In genomic region chr3R:15933609-15934232, dm6 we compare ENCODE assay signal across 1 fruit fly cellular context.
TF ChIP-seq lines count a peak whose summit lies in the region.

Gene CG5478, minus strand, starts transcription at chr3R:15933734.
Gene blp, plus strand, starts transcription at chr3R:15933847.

TF ChIP-seq in whole organism, embryonic, 481 proteins besides CTCF, POLR2A, EP300 and RAD21 (continued from another document):
- TF ChIP-seq Ets97D (GFP tag; optimal IDR thresholded peaks at IDR 0.05; lab: Kevin White, UChicago) = peak; percentile 10
- TF ChIP-seq dmrt11E (tag; optimal IDR thresholded peaks at IDR 0.05; lab: Kevin White, UChicago) = no peak
- TF ChIP-seq abd-A (tag; optimal IDR thresholded peaks at IDR 0.05; lab: Kevin White, UChicago) = peak; percentile 73
- TF ChIP-seq zen (tag; optimal IDR thresholded peaks at IDR 0.05; lab: Kevin White, UChicago) = peak; percentile 62
- TF ChIP-seq zen2 (GFP tag; IDR thresholded peaks at IDR 0.05; lab: Robert Waterston, UW; ENCODE audit: partially characterized antibody) = peak; percentile 91
- TF ChIP-seq lbe (GFP tag; optimal IDR thresholded peaks at IDR 0.05; lab: Kevin White, UChicago) = peak; percentile 37
- TF ChIP-seq CG12769 (tag; optimal IDR thresholded peaks at IDR 0.05; lab: Kevin White, UChicago) = peak; percentile 19
- TF ChIP-seq mam (GFP tag; optimal IDR thresholded peaks at IDR 0.05; lab: Kevin White, UChicago) = no peak
- TF ChIP-seq hbn (GFP tag; IDR thresholded peaks at IDR 0.05; lab: Robert Waterston, UW; ENCODE audit: partially characterized antibody) = peak; percentile 93
- peak; percentile 39 for TF ChIP-seq row (GFP tag; IDR thresholded peaks at IDR 0.05; lab: Robert Waterston, UW)
- TF ChIP-seq CG43689 (GFP tag; IDR thresholded peaks at IDR 0.05; lab: Robert Waterston, UW) = no peak
- peak in 1 of 3 experiments; percentile 10 for TF ChIP-seq Stat92E (GFP tag; optimal IDR thresholded peaks at IDR 0.05; lab: Kevin White, UChicago)
- TF ChIP-seq slp2 (GFP tag; optimal IDR thresholded peaks at IDR 0.05; lab: Kevin White, UChicago) = no peak
- peak; percentile 55 for TF ChIP-seq Myb (GFP tag; optimal IDR thresholded peaks at IDR 0.05; lab: Kevin White, UChicago)
- peak; percentile 35 for TF ChIP-seq CG2712 (tag; optimal IDR thresholded peaks at IDR 0.05; lab: Kevin White, UChicago)
- TF ChIP-seq CG6683 (GFP tag; optimal IDR thresholded peaks at IDR 0.05; lab: Kevin White, UChicago) = no peak
- peak; percentile 34; the same call in 1 of the 3 replicates for TF ChIP-seq CG34422 (GFP tag; IDR thresholded peaks at IDR 0.05; lab: Robert Waterston, UW)
- peak; percentile 46 for TF ChIP-seq CG31441 (GFP tag; IDR thresholded peaks at IDR 0.05; lab: Robert Waterston, UW)
- peak; percentile 94 for TF ChIP-seq CG6791 (GFP tag; IDR thresholded peaks at IDR 0.05; lab: Robert Waterston, UW; ENCODE audit: partially characterized antibody)
- TF ChIP-seq usp (GFP tag; optimal IDR thresholded peaks at IDR 0.05; lab: Kevin White, UChicago) = no peak
- peak; percentile 69 for TF ChIP-seq inv (GFP tag; IDR thresholded peaks at IDR 0.05; lab: Robert Waterston, UW; ENCODE audit: partially characterized antibody)
- TF ChIP-seq Med (GFP tag; lab: Kevin White, UChicago) = peak; percentile 72
- TF ChIP-seq CG2875 (GFP tag; optimal IDR thresholded peaks at IDR 0.05; lab: Kevin White, UChicago) = no peak
- TF ChIP-seq Scr (GFP tag; IDR thresholded peaks at IDR 0.05; lab: Robert Waterston, UW; ENCODE audit: partially characterized antibody) = peak; percentile 87
- TF ChIP-seq YL-1 (GFP tag; optimal IDR thresholded peaks at IDR 0.05; lab: Kevin White, UChicago) = peak; percentile 50
- peak; percentile 68 for TF ChIP-seq stwl (tag; optimal IDR thresholded peaks at IDR 0.05; lab: Kevin White, UChicago)
- TF ChIP-seq sens (GFP tag; lab: Kevin White, UChicago) = peak; percentile 69
- peak; percentile 93 for TF ChIP-seq E2f2 (GFP tag; IDR thresholded peaks at IDR 0.05; lab: Robert Waterston, UW)
- peak; percentile 49 for TF ChIP-seq trem (tag; optimal IDR thresholded peaks at IDR 0.05; lab: Kevin White, UChicago)
- TF ChIP-seq bigmax (GFP tag; optimal IDR thresholded peaks at IDR 0.05; lab: Kevin White, UChicago) = no peak
- TF ChIP-seq croc (GFP tag; conservative IDR thresholded peaks at IDR 0.05; lab: Robert Waterston, UW) = no peak
- TF ChIP-seq CG16813 (GFP tag; IDR thresholded peaks at IDR 0.05; lab: Robert Waterston, UW; ENCODE audit: partially characterized antibody) = peak; percentile 85
- peak; percentile 94 for TF ChIP-seq Dll (GFP tag; IDR thresholded peaks at IDR 0.05; lab: Robert Waterston, UW; ENCODE audit: partially characterized antibody)
- peak; percentile 81 for TF ChIP-seq BEAF-32 (GFP tag; optimal IDR thresholded peaks at IDR 0.05; lab: Kevin White, UChicago)
- TF ChIP-seq nerfin-2 (GFP tag; IDR thresholded peaks at IDR 0.05; lab: Robert Waterston, UW; ENCODE audit: partially characterized antibody) = peak; percentile 90
- TF ChIP-seq sd (tag; optimal IDR thresholded peaks at IDR 0.05; lab: Kevin White, UChicago) = peak; percentile 49
- peak; percentile 5 for TF ChIP-seq CG15514 (GFP tag; optimal IDR thresholded peaks at IDR 0.05; lab: Kevin White, UChicago)
- TF ChIP-seq bbx (GFP tag; IDR thresholded peaks at IDR 0.05; lab: Robert Waterston, UW; ENCODE audit: partially characterized antibody) = peak; percentile 92
- peak; percentile 33; the same call in 1 of the 2 replicates for TF ChIP-seq CG42726 (GFP tag; IDR thresholded peaks at IDR 0.05; lab: Robert Waterston, UW; ENCODE audit: partially characterized antibody)
- TF ChIP-seq Doc3 (GFP tag; IDR thresholded peaks at IDR 0.05; lab: Robert Waterston, UW; ENCODE audit: partially characterized antibody) = peak; percentile 92
- TF ChIP-seq CG2129 (GFP tag; IDR thresholded peaks at IDR 0.05; lab: Robert Waterston, UW; ENCODE audit: partially characterized antibody) = peak; percentile 69
- TF ChIP-seq CG7963 (GFP tag; IDR thresholded peaks at IDR 0.05; lab: Robert Waterston, UW; ENCODE audit: partially characterized antibody) = peak; percentile 88
- TF ChIP-seq sna (GFP tag; IDR thresholded peaks at IDR 0.05; lab: Robert Waterston, UW; ENCODE audit: partially characterized antibody) = peak; percentile 87
- peak; percentile 81 for TF ChIP-seq CG2116 (GFP tag; optimal IDR thresholded peaks at IDR 0.05; lab: Kevin White, UChicago)
- TF ChIP-seq MBD-R2 (GFP tag; IDR thresholded peaks at IDR 0.05; lab: Robert Waterston, UW) = peak; percentile 79
- TF ChIP-seq CG17361 (GFP tag; IDR thresholded peaks at IDR 0.05; lab: Robert Waterston, UW) = no peak
- TF ChIP-seq CG12299 (tag; optimal IDR thresholded peaks at IDR 0.05; lab: Kevin White, UChicago) = peak; percentile 23
- TF ChIP-seq CG14860 (GFP tag; IDR thresholded peaks at IDR 0.05; lab: Robert Waterston, UW; ENCODE audit: partially characterized antibody) = peak; percentile 92
- TF ChIP-seq phol (tag; optimal IDR thresholded peaks at IDR 0.05; lab: Kevin White, UChicago) = peak; percentile 2
- peak; percentile 66; the same call in 2 of the 3 replicates for TF ChIP-seq mld (GFP tag; IDR thresholded peaks at IDR 0.05; lab: Robert Waterston, UW; ENCODE audit: partially characterized antibody)
- peak; percentile 40 for TF ChIP-seq MESR4 (GFP tag; optimal IDR thresholded peaks at IDR 0.05; lab: Kevin White, UChicago)
- TF ChIP-seq CG18764 (GFP tag; optimal IDR thresholded peaks at IDR 0.05; lab: Kevin White, UChicago) = no peak
- TF ChIP-seq scrt (GFP tag; optimal IDR thresholded peaks at IDR 0.05; lab: Kevin White, UChicago) = no peak
- peak; percentile 81 for TF ChIP-seq vnd (GFP tag; IDR thresholded peaks at IDR 0.05; lab: Robert Waterston, UW; ENCODE audit: partially characterized antibody)
- peak; percentile 93 for TF ChIP-seq Bgb (GFP tag; IDR thresholded peaks at IDR 0.05; lab: Robert Waterston, UW; ENCODE audit: partially characterized antibody)
- TF ChIP-seq tna (GFP tag; IDR thresholded peaks at IDR 0.05; lab: Robert Waterston, UW; ENCODE audit: partially characterized antibody) = peak; percentile 91
- no peak for TF ChIP-seq fru (optimal IDR thresholded peaks at IDR 0.05; lab: Kevin White, UChicago)
- TF ChIP-seq CG17829 (tag; optimal IDR thresholded peaks at IDR 0.05; lab: Kevin White, UChicago) = peak; percentile 21
- peak; percentile 42 for TF ChIP-seq HmgZ (tag; optimal IDR thresholded peaks at IDR 0.05; lab: Kevin White, UChicago)
- peak; percentile 27 for TF ChIP-seq CG10267 (tag; optimal IDR thresholded peaks at IDR 0.05; lab: Kevin White, UChicago)
- TF ChIP-seq CG34224 (GFP tag; IDR thresholded peaks at IDR 0.05; lab: Robert Waterston, UW; ENCODE audit: partially characterized antibody) = peak; percentile 97
- TF ChIP-seq ato (GFP tag; IDR thresholded peaks at IDR 0.05; lab: Robert Waterston, UW; ENCODE audit: partially characterized antibody) = peak; percentile 95
- TF ChIP-seq HLH4C (GFP tag; IDR thresholded peaks at IDR 0.05; lab: Robert Waterston, UW; ENCODE audit: partially characterized antibody) = peak; percentile 96
- TF ChIP-seq chinmo (GFP tag; IDR thresholded peaks at IDR 0.05; lab: Robert Waterston, UW; ENCODE audit: partially characterized antibody) = peak; percentile 87
- TF ChIP-seq pzg (GFP tag; optimal IDR thresholded peaks at IDR 0.05; lab: Kevin White, UChicago) = peak; percentile 69
- TF ChIP-seq CG15696 (tag; optimal IDR thresholded peaks at IDR 0.05; lab: Kevin White, UChicago) = no peak
- TF ChIP-seq CG18476 (GFP tag; optimal IDR thresholded peaks at IDR 0.05; lab: Kevin White, UChicago) = no peak
- TF ChIP-seq unc-4 (GFP tag; IDR thresholded peaks at IDR 0.05; lab: Robert Waterston, UW; ENCODE audit: partially characterized antibody) = peak; percentile 91
- no peak for TF ChIP-seq unpg (GFP tag; optimal IDR thresholded peaks at IDR 0.05; lab: Kevin White, UChicago)
- TF ChIP-seq CG1603 (tag; optimal IDR thresholded peaks at IDR 0.05; lab: Kevin White, UChicago) = peak; percentile 31
- peak; percentile 3 for TF ChIP-seq dm (GFP tag; optimal IDR thresholded peaks at IDR 0.05; lab: Kevin White, UChicago)
- no peak for TF ChIP-seq dimm (GFP tag; IDR thresholded peaks at IDR 0.05; lab: Robert Waterston, UW)
- TF ChIP-seq knrl (GFP tag; IDR thresholded peaks at IDR 0.05; lab: Robert Waterston, UW; ENCODE audit: partially characterized antibody) = peak; percentile 78
- TF ChIP-seq nmo (GFP tag; optimal IDR thresholded peaks at IDR 0.05; lab: Kevin White, UChicago) = peak; percentile 30
- TF ChIP-seq PHDP (tag; optimal IDR thresholded peaks at IDR 0.05; lab: Kevin White, UChicago) = peak; percentile 7
- peak; percentile 14 for TF ChIP-seq sug (tag; optimal IDR thresholded peaks at IDR 0.05; lab: Kevin White, UChicago)
- 0 out of 2 replicates have a peak, but pooled peaks have one; percentile 11 for TF ChIP-seq sob (GFP tag; IDR thresholded peaks at IDR 0.05; lab: Robert Waterston, UW)
- TF ChIP-seq CG3995 (GFP tag; optimal IDR thresholded peaks at IDR 0.05; lab: Kevin White, UChicago) = peak; percentile 97
- TF ChIP-seq Dp (GFP tag; optimal IDR thresholded peaks at IDR 0.05; lab: Kevin White, UChicago) = peak; percentile 88
